Worm (Caenorhabditis elegans): Measurements from ENCODE around the gene ent-2.

ent-2 gene

DNA sequence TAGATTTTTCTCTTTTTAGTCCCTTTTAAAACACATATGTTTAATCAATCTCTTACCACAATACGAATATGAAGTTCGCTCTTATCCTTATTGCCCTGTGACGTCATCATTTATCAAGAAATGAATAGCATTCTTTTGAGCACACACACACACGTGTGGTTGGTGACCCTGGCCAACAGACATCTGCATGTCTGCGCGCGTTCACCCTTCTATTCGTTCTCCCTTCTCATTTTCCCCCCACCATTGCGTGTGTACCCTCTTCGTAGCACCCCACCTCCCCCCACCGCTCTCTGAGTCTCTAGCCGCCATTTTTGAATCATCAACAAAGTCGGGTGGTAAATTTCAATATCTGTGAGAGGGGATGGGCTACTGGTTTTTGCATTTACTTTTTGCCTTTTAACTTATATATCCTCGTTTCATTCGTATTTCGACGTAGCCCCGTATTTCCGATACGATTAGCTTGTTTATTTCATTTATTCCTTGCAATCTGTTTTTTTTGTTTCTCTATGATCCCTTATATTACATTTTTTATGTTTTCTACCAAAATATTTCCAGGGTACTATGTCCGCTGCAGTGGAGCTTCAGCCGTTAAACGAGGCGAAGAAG lies at the start of gene ent-2:
ent-2 (plus strand) TSS at position 556 of the 606 bp plus-strand sequence.
- TF ChIP-seq pat-9 (tag; optimal IDR thresholded peaks at IDR 0.05) = peak; percentile 6
- peak; percentile 5 for TF ChIP-seq hlh-30 (tag; optimal IDR thresholded peaks at IDR 0.05; ENCODE audit: insufficient read depth)
- no peak for TF ChIP-seq ceh-18 (tag; optimal IDR thresholded peaks at IDR 0.05)
- TF ChIP-seq elt-2 (tag; optimal IDR thresholded peaks at IDR 0.05) = peak; percentile 51

DNA sequence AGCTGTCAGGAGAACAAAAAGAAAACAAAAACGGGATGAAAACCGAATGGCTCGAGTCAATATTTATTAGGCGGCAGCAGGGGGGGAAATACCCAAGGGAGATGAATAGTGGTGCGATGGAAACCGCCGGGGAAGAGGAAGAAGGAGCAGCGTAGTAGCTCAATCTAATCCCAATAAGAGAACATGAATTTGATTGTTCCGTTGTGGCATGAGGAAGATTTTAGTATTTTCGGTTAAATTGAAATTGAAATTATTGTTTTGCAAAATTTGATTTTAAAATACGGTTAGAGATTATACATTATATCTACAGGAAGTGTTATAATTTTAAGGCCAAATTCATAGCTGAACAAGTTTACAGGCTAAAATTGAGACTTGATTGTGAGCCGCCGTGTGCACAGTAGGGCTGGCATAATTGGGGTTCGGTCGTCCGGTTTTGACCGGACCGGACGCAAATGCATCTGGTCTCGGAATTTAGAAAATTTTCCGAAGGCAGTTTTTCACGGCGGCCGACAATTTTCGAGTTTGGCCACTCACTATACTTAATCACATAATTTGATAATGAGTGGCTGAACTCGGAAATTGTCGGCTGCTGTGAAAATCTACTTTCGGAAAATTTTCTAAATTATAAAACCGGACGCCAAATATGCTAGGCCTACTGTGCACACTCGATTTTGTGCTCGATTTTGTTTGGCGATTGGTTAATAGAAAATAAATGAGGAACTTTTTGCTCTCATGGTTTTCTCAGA lies 48.7 kb upstream of the ent-2 start:
- TF ChIP-seq unc-42 (tag; optimal IDR thresholded peaks at IDR 0.05) (peak; percentile 83), ceh-31 (tag; optimal IDR thresholded peaks at IDR 0.05) (no peak), ceh-24 (tag; optimal IDR thresholded peaks at IDR 0.05) (no peak), ceh-18 (tag; optimal IDR thresholded peaks at IDR 0.05) (no peak), ttx-3 (tag; optimal IDR thresholded peaks at IDR 0.05) (no peak)

DNA sequence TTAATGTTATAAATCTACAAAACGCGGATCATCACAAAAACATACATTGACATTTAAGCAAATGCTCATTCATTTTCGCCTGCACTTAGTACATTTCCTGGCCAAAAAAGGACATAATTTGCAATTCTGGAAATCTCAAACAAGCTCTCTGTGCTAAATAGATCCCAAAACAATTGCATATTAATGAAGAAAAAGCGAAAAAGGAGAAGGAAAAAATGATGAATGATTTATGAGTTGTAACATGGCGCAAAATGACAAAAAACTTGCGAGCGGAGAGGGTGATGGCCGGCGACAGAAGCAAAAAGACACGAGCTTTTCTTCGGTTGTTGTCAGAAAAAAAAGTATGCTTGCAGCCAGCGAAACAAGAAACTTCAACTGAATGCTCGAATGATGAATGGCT lies 46.0 kb upstream of the ent-2 start:
- TF ChIP-seq ets-4 (tag; optimal IDR thresholded peaks at IDR 0.05) = no peak
- no peak for TF ChIP-seq ceh-34 (tag; optimal IDR thresholded peaks at IDR 0.05)
- TF ChIP-seq pax-1 (tag; optimal IDR thresholded peaks at IDR 0.05) = no peak
- TF ChIP-seq dve-1 (tag; optimal IDR thresholded peaks at IDR 0.05) = no peak
- TF ChIP-seq pros-1 (tag; optimal IDR thresholded peaks at IDR 0.05) = no peak
- TF ChIP-seq hlh-13 (GFP tag; optimal IDR thresholded peaks at IDR 0.05) = no peak
- TF ChIP-seq pha-4 (tag; optimal IDR thresholded peaks at IDR 0.05) = no peak
- TF ChIP-seq lin-11 (tag; optimal IDR thresholded peaks at IDR 0.05) = no peak
- no peak for TF ChIP-seq ceh-2 (tag; optimal IDR thresholded peaks at IDR 0.05)
- TF ChIP-seq pqm-1 (tag; optimal IDR thresholded peaks at IDR 0.05) = no peak
- no peak for TF ChIP-seq T23F11.4 (GFP tag; optimal IDR thresholded peaks at IDR 0.05)
- TF ChIP-seq ceh-31 (tag; optimal IDR thresholded peaks at IDR 0.05) = no peak
- TF ChIP-seq ztf-16 (tag; optimal IDR thresholded peaks at IDR 0.05) = no peak
- no peak for TF ChIP-seq ceh-19 (GFP tag; optimal IDR thresholded peaks at IDR 0.05)
- TF ChIP-seq ama-1 (optimal IDR thresholded peaks at IDR 0.05) = no peak
- no peak for TF ChIP-seq C08G9.2 (tag; optimal IDR thresholded peaks at IDR 0.05)
- no peak for TF ChIP-seq ceh-24 (tag; optimal IDR thresholded peaks at IDR 0.05)
- no peak for TF ChIP-seq fax-1 (tag; optimal IDR thresholded peaks at IDR 0.05)
- no peak for TF ChIP-seq ceh-30 (tag; optimal IDR thresholded peaks at IDR 0.05)

DNA sequence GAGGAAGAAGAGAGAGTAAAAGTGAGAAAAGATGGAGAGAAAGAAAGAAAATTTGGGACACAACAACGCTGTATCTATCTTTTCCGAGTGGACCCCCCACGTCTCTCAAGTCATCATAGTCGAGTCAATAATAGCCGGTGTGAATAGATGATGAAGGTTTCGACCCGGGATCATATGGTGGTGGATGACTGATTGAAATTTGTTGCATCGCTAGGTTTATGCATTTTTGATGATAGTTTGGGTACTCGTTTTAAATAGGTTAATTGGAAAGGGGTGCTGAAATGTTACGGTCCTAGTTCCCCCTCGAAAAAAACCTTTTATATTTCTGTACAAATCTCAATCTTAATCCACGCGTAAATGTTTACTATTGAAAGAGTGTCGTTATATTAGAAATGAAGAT lies 45.3 kb upstream of the ent-2 start:
- TF ChIP-seq nfya-1 (tag; optimal IDR thresholded peaks at IDR 0.05) (no peak), C08G9.2 (tag; optimal IDR thresholded peaks at IDR 0.05) (no peak), lim-6 (tag; optimal IDR thresholded peaks at IDR 0.05) (no peak)

DNA sequence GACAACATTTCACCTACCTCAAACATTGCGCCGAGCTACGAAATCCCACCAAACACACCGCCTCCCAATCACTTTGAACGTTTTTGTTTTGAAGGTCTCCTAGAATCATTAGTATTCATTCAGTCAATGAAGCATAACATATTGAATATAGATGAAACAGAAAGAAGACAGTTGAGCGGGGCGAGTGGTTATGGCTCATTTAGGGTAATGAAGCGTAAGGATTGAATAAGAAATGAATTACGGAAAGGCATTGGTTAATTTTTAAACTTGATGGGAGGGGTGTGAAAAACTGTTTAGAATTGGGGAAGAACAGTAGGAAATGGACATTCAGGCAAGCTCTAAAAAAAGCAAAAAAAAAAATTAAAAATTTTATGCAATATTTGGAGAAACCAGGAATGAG lies 43.0 kb upstream of the ent-2 start, which contains the start of gene lron-3:
lron-3 (minus strand) TSS at position 101 of the 400 bp plus-strand sequence.
- TF ChIP-seq ceh-30 (tag; optimal IDR thresholded peaks at IDR 0.05) (no peak), gmeb-2 (tag; optimal IDR thresholded peaks at IDR 0.05) (no peak)

DNA sequence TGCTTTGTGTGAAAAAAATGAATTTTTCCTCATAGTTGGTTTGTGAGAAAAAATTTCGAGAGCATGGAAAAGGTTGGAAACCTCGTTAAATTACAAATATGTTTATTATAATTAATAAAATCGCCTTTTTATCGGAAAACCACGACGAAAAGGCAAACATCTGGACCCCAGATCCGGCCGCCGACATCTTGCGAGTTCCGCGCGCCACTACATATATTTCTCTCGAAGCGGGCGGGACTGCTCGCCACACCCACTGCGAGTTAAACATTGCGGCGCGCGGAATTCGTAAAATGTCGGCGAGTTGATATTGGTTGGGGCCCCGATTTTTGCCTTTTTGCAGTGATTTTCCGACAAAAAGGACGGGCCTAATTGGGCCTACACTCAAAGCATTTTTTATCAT lies 41.4 kb upstream of the ent-2 start:
- TF ChIP-seq rnt-1 (tag; optimal IDR thresholded peaks at IDR 0.05) (no peak), ceh-30 (tag; optimal IDR thresholded peaks at IDR 0.05) (no peak), che-1 (tag; optimal IDR thresholded peaks at IDR 0.05) (no peak), nhr-11 (tag; optimal IDR thresholded peaks at IDR 0.05) (no peak), dve-1 (tag; optimal IDR thresholded peaks at IDR 0.05) (no peak), ref-2 (tag; optimal IDR thresholded peaks at IDR 0.05) (no peak), fkh-6 (tag; optimal IDR thresholded peaks at IDR 0.05) (no peak), pha-4 (tag; optimal IDR thresholded peaks at IDR 0.05) (no peak), odd-2 (tag; optimal IDR thresholded peaks at IDR 0.05) (no peak), eyg-1 (tag; optimal IDR thresholded peaks at IDR 0.05) (no peak), ceh-18 (tag; optimal IDR thresholded peaks at IDR 0.05) (no peak), ceh-48 (tag; optimal IDR thresholded peaks at IDR 0.05) (no peak), sdc-2 (tag; optimal IDR thresholded peaks at IDR 0.05) (no peak), elt-4 (tag; optimal IDR thresholded peaks at IDR 0.05) (no peak), fkh-10 (GFP tag; optimal IDR thresholded peaks at IDR 0.05) (no peak)

Data from whole organism, late embryonic.